Fruit fly (Drosophila melanogaster) Kc167 (cell line): ENCODE results near the gene Cpsf73.

ENCODE experiments used
- Myc ChIP-seq: fragments of >200 bp; optimal IDR thresholded peaks from 2 replicates; lab custom pipeline; 2017; ENCODE audit warnings: missing external identifiers
- Sin3A ChIP-seq: fragments of >200 bp; optimal IDR thresholded peaks from 2 replicates; lab custom pipeline; 2018; ENCODE audit warnings: missing external identifiers
- h ChIP-seq: fragments of >200 bp; optimal IDR thresholded peaks from 3 replicates; lab custom pipeline; 2018; ENCODE audit warnings: missing external identifiers
- psq ChIP-seq: fragments of >200 bp; optimal IDR thresholded peaks from 2 replicates; lab custom pipeline; 2017; ENCODE audit warnings: missing external identifiers
- ttk ChIP-seq: sonication (Bioruptor generic); optimal IDR thresholded peaks from 2 replicates; lab custom pipeline; 2017; ENCODE audit warnings: missing external identifiers

DNA sequence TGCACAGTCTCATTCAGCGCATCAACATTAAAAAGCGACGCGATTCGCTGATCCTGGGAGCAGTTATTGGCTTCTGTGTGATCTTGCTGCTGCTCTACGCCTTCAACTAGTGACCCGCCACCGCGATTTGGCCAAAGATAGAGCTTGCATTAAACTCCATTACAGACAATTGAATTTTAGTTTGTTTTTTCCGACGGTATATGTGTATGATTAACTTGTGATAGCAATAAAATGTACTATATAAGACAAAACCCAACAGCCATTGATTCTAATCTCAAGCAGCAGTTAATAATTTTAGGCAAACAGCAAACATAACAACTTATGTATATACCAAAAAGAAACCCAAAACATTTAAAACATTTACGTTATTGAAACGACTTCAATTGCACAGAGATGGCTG lies 1.7 kb upstream of the Cpsf73 start, which contains the start of gene CG31231:
- no peak for TF ChIP-seq h (lab: Kevin White, UChicago)
- TF ChIP-seq Myc (lab: Kevin White, UChicago): no peak
- no peak for TF ChIP-seq ttk
- TF ChIP-seq Sin3A (lab: Kevin White, UChicago): no peak
- no peak for TF ChIP-seq psq (lab: Kevin White, UChicago)
